Fruit fly (Drosophila melanogaster): ENCODE results near the gene CG13250.

dm6 chr3L:20580614-20581013, 47.1 kb downstream of the CG13250 start:
- no peak for TF ChIP-seq cnc (optimal IDR thresholded peaks at IDR 0.05)
- TF ChIP-seq CG7045 (GFP tag; optimal IDR thresholded peaks at IDR 0.05): no peak
- TF ChIP-seq Clk (GFP tag; optimal IDR thresholded peaks at IDR 0.05): no peak
- TF ChIP-seq CG14711 (tag; optimal IDR thresholded peaks at IDR 0.05): no peak
